Fruit fly (Drosophila melanogaster) whole organism, embryonic: ENCODE data around the gene Mtp.

ENCODE experiments used
- ATbp ChIP-seq: fragments of 200-800 bp; sonication (Bioruptor generic); optimal IDR thresholded peaks from 2 replicates; lab custom pipeline; 2017; ENCODE audit warnings: missing biosample characterization, mild to moderate bottlenecking, missing genetic modification characterization, missing genetic modification reagents
- Ada2b ChIP-seq: fragments of 200-800 bp; sonication (Bioruptor generic); IDR thresholded peaks from 2 replicates; pipeline ENCODE4 v1.3.6; 2022; ENCODE audit warnings: missing biosample characterization, missing genetic modification characterization
- CG10366 ChIP-seq: fragments of 200-800 bp; sonication (Bioruptor generic); IDR thresholded peaks from 2 replicates; pipeline ENCODE4 v1.3.6; 2022; ENCODE audit warnings: missing biosample characterization, missing genetic modification characterization
- CG11456 ChIP-seq: fragments of 200-800 bp; sonication (Bioruptor generic); IDR thresholded peaks from 3 replicates; pipeline ENCODE4 v1.3.6; 2022; ENCODE audit warnings: missing biosample characterization, missing genetic modification characterization
- CG11695 ChIP-seq: fragments of 200-800 bp; sonication (Bioruptor generic); IDR thresholded peaks from 3 replicates; pipeline ENCODE4 v1.3.6; 2022; ENCODE audit warnings: missing biosample characterization, missing genetic modification characterization
- CG11723 ChIP-seq: fragments of 200-800 bp; sonication (Bioruptor generic); optimal IDR thresholded peaks from 2 replicates; lab custom pipeline; 2017; ENCODE audit warnings: missing biosample characterization, mild to moderate bottlenecking, missing genetic modification characterization
- CG13775 ChIP-seq: fragments of 200-800 bp; sonication (Bioruptor generic); optimal IDR thresholded peaks from 3 replicates; lab custom pipeline; 2017; ENCODE audit warnings: missing biosample characterization, mild to moderate bottlenecking, missing genetic modification characterization
- CG15479 ChIP-seq: fragments of 200-800 bp; sonication (Bioruptor generic); optimal IDR thresholded peaks from 3 replicates; lab custom pipeline; 2019; ENCODE audit warnings: missing biosample characterization, mild to moderate bottlenecking, missing genetic modification characterization, moderate library complexity
- CG15696 ChIP-seq: fragments of 200-800 bp; sonication (Bioruptor generic); optimal IDR thresholded peaks from 2 replicates; lab custom pipeline; 2019; ENCODE audit warnings: missing biosample characterization, mild to moderate bottlenecking, missing genetic modification characterization, moderate library complexity
- CG17328 ChIP-seq: fragments of 200-800 bp; sonication (Bioruptor generic); IDR thresholded peaks from 2 replicates; pipeline ENCODE4 v1.3.6; 2022; ENCODE audit warnings: missing biosample characterization, missing genetic modification characterization
- CG18619 ChIP-seq: fragments of 200-800 bp; sonication (Bioruptor generic); optimal IDR thresholded peaks from 3 replicates; lab custom pipeline; 2017; ENCODE audit warnings: missing biosample characterization, mild to moderate bottlenecking, missing genetic modification characterization
- CG3726 ChIP-seq: fragments of 200-800 bp; sonication (Bioruptor generic); IDR thresholded peaks from 3 replicates; pipeline ENCODE4, ENCODE4 v1.3.6; 2022; ENCODE audit warnings: missing biosample characterization, missing genetic modification characterization
- CG3838 ChIP-seq: fragments of 200-800 bp; sonication (Bioruptor generic); optimal IDR thresholded peaks from 3 replicates; lab custom pipeline; 2016; ENCODE audit warnings: missing biosample characterization, missing genetic modification characterization
- CG4282 ChIP-seq: fragments of 200-800 bp; sonication (Bioruptor generic); optimal IDR thresholded peaks from 2 replicates; lab custom pipeline; 2016; ENCODE audit warnings: missing biosample characterization, missing genetic modification characterization
- CG5180 ChIP-seq: fragments of 200-800 bp; sonication (Bioruptor generic); optimal IDR thresholded peaks from 3 replicates; lab custom pipeline; 2017; ENCODE audit warnings: missing biosample characterization, missing genetic modification characterization, mild to moderate bottlenecking, moderate library complexity, missing genetic modification reagents
- CG7271 ChIP-seq: fragments of 200-800 bp; sonication (Bioruptor generic); optimal IDR thresholded peaks from 2 replicates; lab custom pipeline; 2018; ENCODE audit warnings: missing biosample characterization, mild to moderate bottlenecking, missing genetic modification characterization, moderate library complexity
- CG7372 ChIP-seq: fragments of 200-800 bp; sonication (Bioruptor generic); IDR thresholded peaks from 2 replicates; pipeline ENCODE4 v1.3.6; 2022; ENCODE audit warnings: missing biosample characterization, missing genetic modification characterization
- CG7745 ChIP-seq: fragments of 200-800 bp; sonication (Bioruptor generic); optimal IDR thresholded peaks from 2 replicates; lab custom pipeline; 2018; ENCODE audit warnings: missing biosample characterization, mild to moderate bottlenecking, missing genetic modification characterization, moderate library complexity
- CG7928 ChIP-seq: fragments of 200-800 bp; sonication (Bioruptor generic); optimal IDR thresholded peaks from 2 replicates; lab custom pipeline; 2017; ENCODE audit warnings: missing biosample characterization, mild to moderate bottlenecking, missing genetic modification characterization
- CG8089 ChIP-seq: fragments of 200-800 bp; sonication (Bioruptor generic); optimal IDR thresholded peaks from 3 replicates; lab custom pipeline; 2016; ENCODE audit warnings: missing biosample characterization, missing genetic modification characterization
- CrebB ChIP-seq: fragments of 200-800 bp; sonication (Bioruptor generic); optimal IDR thresholded peaks from 3 replicates; lab custom pipeline; 2018; ENCODE audit warnings: missing biosample characterization, mild to moderate bottlenecking, missing genetic modification characterization
- E2f1 ChIP-seq: fragments of 200-800 bp; sonication (Bioruptor generic); IDR thresholded peaks from 2 replicates; pipeline ENCODE4 v1.3.6; 2022; ENCODE audit warnings: missing biosample characterization, missing genetic modification characterization
- ERR ChIP-seq: fragments of 200-800 bp; sonication (Bioruptor generic); optimal IDR thresholded peaks from 2 replicates; lab custom pipeline; 2016; ENCODE audit warnings: missing biosample characterization, missing genetic modification characterization
- Hey ChIP-seq: fragments of 200-800 bp; sonication (Bioruptor generic); optimal IDR thresholded peaks from 3 replicates; lab custom pipeline; 2018; ENCODE audit warnings: missing biosample characterization, mild to moderate bottlenecking, missing genetic modification characterization
- Hr39 ChIP-seq: fragments of >200 bp; optimal IDR thresholded peaks from 2 replicates; lab custom pipeline; 2017
- Hr51 ChIP-seq, 2 experiments: fragments of 200-800 bp; sonication (Bioruptor generic); optimal IDR thresholded peaks; 2 replicates in 1 of 2; 3 replicates in 1 of 2; lab custom pipeline; 2016 to 2018; ENCODE audit warnings: missing biosample characterization in 2 of 2, missing genetic modification characterization in 2 of 2, mild to moderate bottlenecking in 1 of 2, moderate library complexity in 1 of 2
- Mad ChIP-seq: fragments of 200-800 bp; sonication (Bioruptor generic); optimal IDR thresholded peaks from 2 replicates; lab custom pipeline; 2016; ENCODE audit warnings: missing biosample characterization, missing genetic modification characterization
- YL-1 ChIP-seq: fragments of 200-800 bp; sonication (Bioruptor generic); optimal IDR thresholded peaks from 3 replicates; lab custom pipeline; 2017; ENCODE audit warnings: missing biosample characterization, mild to moderate bottlenecking, missing genetic modification characterization
- al ChIP-seq: fragments of 200-800 bp; sonication (Bioruptor generic); IDR thresholded peaks from 2 replicates; pipeline ENCODE4 v1.3.6; 2022; ENCODE audit warnings: missing biosample characterization, missing genetic modification characterization
- az2 ChIP-seq: fragments of 200-800 bp; sonication (Bioruptor generic); optimal IDR thresholded peaks from 3 replicates; lab custom pipeline; 2016; ENCODE audit warnings: missing biosample characterization, missing genetic modification characterization
- bsh ChIP-seq, 2 experiments: fragments of 200-800 bp; sonication (Bioruptor generic); optimal IDR thresholded peaks; 2 replicates each; lab custom pipeline; 2017 to 2018; ENCODE audit warnings: mild to moderate bottlenecking in 2 of 2, missing biosample characterization in 2 of 2, missing genetic modification characterization in 2 of 2, moderate library complexity in 1 of 2
- btn ChIP-seq: fragments of 200-800 bp; sonication (Bioruptor generic); optimal IDR thresholded peaks from 2 replicates; lab custom pipeline; 2016; ENCODE audit warnings: missing biosample characterization, missing genetic modification characterization
- chn ChIP-seq: fragments of 200-800 bp; sonication (Bioruptor generic); optimal IDR thresholded peaks from 2 replicates; lab custom pipeline; 2016; ENCODE audit warnings: missing biosample characterization, missing genetic modification characterization
- croc ChIP-seq: fragments of 200-800 bp; sonication (Bioruptor generic); conservative IDR thresholded peaks from 3 replicates; pipeline ENCODE4 v1.3.6; 2022; ENCODE audit warnings: missing biosample characterization, missing genetic modification characterization
- crol ChIP-seq: fragments of 200-800 bp; sonication (Bioruptor generic); IDR thresholded peaks from 2 replicates; pipeline ENCODE4 v1.3.6; 2022; ENCODE audit warnings: missing biosample characterization, missing genetic modification characterization
- dm ChIP-seq: fragments of 200-800 bp; sonication (Bioruptor generic); optimal IDR thresholded peaks from 3 replicates; lab custom pipeline; 2016; ENCODE audit warnings: missing biosample characterization, missing genetic modification characterization
- gce ChIP-seq: fragments of 200-800 bp; sonication (Bioruptor generic); IDR thresholded peaks from 3 replicates; pipeline ENCODE4 v1.3.6; 2022; ENCODE audit warnings: missing biosample characterization, missing genetic modification characterization
- gt ChIP-seq: fragments of 200-800 bp; sonication (Bioruptor generic); IDR thresholded peaks from 2 replicates; pipeline ENCODE4 v1.3.6; 2022; ENCODE audit warnings: missing biosample characterization, missing genetic modification characterization
- ham ChIP-seq: fragments of 200-800 bp; sonication (Bioruptor generic); IDR thresholded peaks from 2 replicates; pipeline ENCODE4 v1.3.6; 2022; ENCODE audit warnings: missing biosample characterization, missing genetic modification characterization
- jing ChIP-seq: fragments of 200-800 bp; sonication (Bioruptor generic); optimal IDR thresholded peaks from 2 replicates; lab custom pipeline; 2018; ENCODE audit warnings: missing biosample characterization, mild to moderate bottlenecking, missing genetic modification characterization
- mirr ChIP-seq: fragments of 200-800 bp; sonication (Bioruptor generic); optimal IDR thresholded peaks from 3 replicates; lab custom pipeline; 2018; ENCODE audit warnings: missing biosample characterization, mild to moderate bottlenecking, missing genetic modification characterization
- nerfin-1 ChIP-seq: fragments of 200-800 bp; sonication (Bioruptor generic); optimal IDR thresholded peaks from 3 replicates; lab custom pipeline; 2019; ENCODE audit warnings: missing biosample characterization, mild to moderate bottlenecking, missing genetic modification characterization, moderate library complexity
- pfk ChIP-seq: fragments of 200-800 bp; sonication (Bioruptor generic); optimal IDR thresholded peaks from 2 replicates; lab custom pipeline; 2018; ENCODE audit warnings: missing biosample characterization, mild to moderate bottlenecking, missing genetic modification characterization, moderate library complexity
- pros ChIP-seq: fragments of 200-800 bp; sonication (Bioruptor generic); optimal IDR thresholded peaks from 3 replicates; lab custom pipeline; 2019; ENCODE audit warnings: missing biosample characterization, mild to moderate bottlenecking, missing genetic modification characterization, moderate library complexity
- psq ChIP-seq: fragments of 200-800 bp; sonication (Bioruptor generic); optimal IDR thresholded peaks from 2 replicates; lab custom pipeline; 2017; ENCODE audit warnings: missing biosample characterization, missing genetic modification characterization
- rib ChIP-seq: fragments of 200-800 bp; sonication (Bioruptor generic); IDR thresholded peaks from 2 replicates; pipeline ENCODE4 v1.3.6; 2022; ENCODE audit warnings: missing biosample characterization, missing genetic modification characterization
- salm ChIP-seq: fragments of 200-800 bp; sonication (Bioruptor generic); optimal IDR thresholded peaks from 2 replicates; lab custom pipeline; 2018; ENCODE audit warnings: missing biosample characterization, mild to moderate bottlenecking, missing genetic modification characterization
- slp2 ChIP-seq: fragments of 200-800 bp; sonication (Bioruptor generic); optimal IDR thresholded peaks from 2 replicates; lab custom pipeline; 2016; ENCODE audit warnings: missing biosample characterization, missing genetic modification characterization
- sna ChIP-seq: fragments of 200-800 bp; sonication (Bioruptor generic); IDR thresholded peaks from 2 replicates; pipeline ENCODE4 v1.3.6; 2022; ENCODE audit warnings: missing biosample characterization, missing genetic modification characterization; ENCODE audit not compliant: partially characterized antibody
- so ChIP-seq: fragments of 200-800 bp; sonication (Bioruptor generic); IDR thresholded peaks from 3 replicates; pipeline ENCODE4 v1.3.6; 2022; ENCODE audit warnings: missing biosample characterization, missing genetic modification characterization
- stc ChIP-seq: fragments of 200-800 bp; sonication (Bioruptor generic); IDR thresholded peaks from 2 replicates; pipeline ENCODE4 v1.3.6; 2022; ENCODE audit warnings: missing biosample characterization, missing genetic modification characterization
- zen2 ChIP-seq: fragments of 200-800 bp; sonication (Bioruptor generic); IDR thresholded peaks from 3 replicates; pipeline ENCODE4 v1.3.6; 2022; ENCODE audit warnings: missing biosample characterization, missing genetic modification characterization; ENCODE audit not compliant: partially characterized antibody

The Mtp gene

dm6 chr2L:20948625-20949024 is 25.9 kb upstream of the Mtp start (continued):
- no peak for TF ChIP-seq dm (GFP tag; lab: Kevin White, UChicago)
- TF ChIP-seq gce (GFP tag; lab: Robert Waterston, UW): no peak
- TF ChIP-seq croc: no peak
- TF ChIP-seq CG15696 (tag; lab: Kevin White, UChicago): no peak
- no peak for TF ChIP-seq so
- TF ChIP-seq salm (tag; lab: Kevin White, UChicago): no peak
- TF ChIP-seq ham (GFP tag; lab: Robert Waterston, UW): no peak
- TF ChIP-seq CG13775: no peak
- TF ChIP-seq CG7745: no peak
- peak; percentile 12; the same call in 1 of the 2 replicates for TF ChIP-seq CG17328 (GFP tag; lab: Robert Waterston, UW)
- TF ChIP-seq CG15479 (GFP tag; lab: Kevin White, UChicago): no peak
- TF ChIP-seq az2 (GFP tag; lab: Kevin White, UChicago): peak; percentile 18
- TF ChIP-seq CG3838 (GFP tag; lab: Kevin White, UChicago): no peak
- no peak for TF ChIP-seq stc
- no peak for TF ChIP-seq CG11723
- TF ChIP-seq psq (GFP tag; lab: Kevin White, UChicago): no peak
- TF ChIP-seq CG18619 (GFP tag; lab: Kevin White, UChicago): no peak
- no peak for TF ChIP-seq ERR
- TF ChIP-seq gt (GFP tag; lab: Robert Waterston, UW): no peak
- TF ChIP-seq Ada2b (GFP tag; lab: Robert Waterston, UW): no peak
- TF ChIP-seq rib: no peak
- no peak for TF ChIP-seq CG7271 (tag; lab: Kevin White, UChicago)
- no peak for TF ChIP-seq ATbp (GFP tag; lab: Kevin White, UChicago)
- TF ChIP-seq nerfin-1 (tag; lab: Kevin White, UChicago): no peak
- TF ChIP-seq CG3726: no peak
- no peak for TF ChIP-seq al (GFP tag; lab: Robert Waterston, UW)
- no peak for TF ChIP-seq CrebB (tag; lab: Kevin White, UChicago)
- peak in 1 of 2 experiments; percentile 21 for TF ChIP-seq Hr51 (GFP tag; optimal IDR thresholded peaks at IDR 0.05; lab: Kevin White, UChicago)
- no peak for TF ChIP-seq sna
- no peak for TF ChIP-seq Hr39 (lab: Kevin White, UChicago)
- TF ChIP-seq CG10366: peak; percentile 31; the same call in 1 of the 2 replicates
- TF ChIP-seq CG11456 (GFP tag; lab: Robert Waterston, UW): no peak
- no peak for TF ChIP-seq btn (GFP tag; lab: Kevin White, UChicago)
- peak in 1 of 2 experiments; percentile 39 for TF ChIP-seq bsh (GFP tag; optimal IDR thresholded peaks at IDR 0.05; lab: Kevin White, UChicago)
- TF ChIP-seq CG7928 (GFP tag; lab: Kevin White, UChicago): no peak
- no peak for TF ChIP-seq CG7372 (GFP tag; lab: Robert Waterston, UW)
- no peak for TF ChIP-seq jing
- no peak for TF ChIP-seq zen2 (GFP tag; lab: Robert Waterston, UW)
- TF ChIP-seq Hey (tag; lab: Kevin White, UChicago): no peak
- no peak for TF ChIP-seq YL-1 (GFP tag; lab: Kevin White, UChicago)
- TF ChIP-seq crol (GFP tag; lab: Robert Waterston, UW): no peak
- no peak for TF ChIP-seq slp2 (GFP tag; lab: Kevin White, UChicago)
- TF ChIP-seq pros (GFP tag; lab: Kevin White, UChicago): no peak
- no peak for TF ChIP-seq CG11695 (GFP tag; lab: Robert Waterston, UW)
- TF ChIP-seq pfk (GFP tag; lab: Kevin White, UChicago): no peak
- no peak for TF ChIP-seq E2f1 (GFP tag; lab: Robert Waterston, UW)
- TF ChIP-seq Mad (GFP tag; lab: Kevin White, UChicago): no peak
- no peak for TF ChIP-seq mirr (GFP tag; lab: Kevin White, UChicago)
- TF ChIP-seq chn (GFP tag; lab: Kevin White, UChicago): no peak
- TF ChIP-seq CG4282: no peak
- peak; percentile 2 for TF ChIP-seq CG8089 (GFP tag; lab: Kevin White, UChicago)
- TF ChIP-seq CG5180 (GFP tag; lab: Kevin White, UChicago): no peak
